Fruit fly (Drosophila melanogaster) whole organism, embryonic: ENCODE results near the gene CG3726.
A peak's percentile ranks its signal among the peaks of the same experiment; 100 is the strongest.

Source experiments
- Atf6 ChIP-seq: fragments of 200-800 bp; sonication (Bioruptor generic); IDR thresholded peaks from 2 replicates; pipeline ENCODE4 v1.3.6; 2022; ENCODE audit warnings: missing biosample characterization, missing genetic modification characterization
- Awh ChIP-seq: fragments of 200-800 bp; sonication (Bioruptor generic); IDR thresholded peaks from 2 replicates; pipeline ENCODE4, ENCODE4 v1.3.6; 2022; ENCODE audit warnings: missing biosample characterization, missing genetic modification characterization
- CG10147 ChIP-seq: fragments of 200-800 bp; sonication (Bioruptor generic); optimal IDR thresholded peaks from 2 replicates; lab custom pipeline; 2019; ENCODE audit warnings: missing biosample characterization, mild to moderate bottlenecking, missing genetic modification characterization, moderate library complexity
- CG10543 ChIP-seq: fragments of 200-800 bp; sonication (Bioruptor generic); optimal IDR thresholded peaks from 3 replicates; lab custom pipeline; 2017; ENCODE audit warnings: missing biosample characterization, mild to moderate bottlenecking, missing genetic modification characterization, moderate library complexity
- CG11560 ChIP-seq: fragments of 200-800 bp; sonication (Bioruptor generic); IDR thresholded peaks from 3 replicates; pipeline ENCODE4 v1.3.6; 2022; ENCODE audit warnings: missing biosample characterization, missing genetic modification characterization
- CG12071 ChIP-seq: fragments of 200-800 bp; sonication (Bioruptor generic); optimal IDR thresholded peaks from 3 replicates; lab custom pipeline; 2018; ENCODE audit warnings: missing biosample characterization, mild to moderate bottlenecking, missing genetic modification characterization
- CG18599 ChIP-seq: fragments of 200-800 bp; sonication (Bioruptor generic); optimal IDR thresholded peaks from 3 replicates; lab custom pipeline; 2017; ENCODE audit warnings: missing biosample characterization, missing genetic modification characterization, mild to moderate bottlenecking, moderate library complexity, missing genetic modification reagents
- CG30403 ChIP-seq: fragments of 200-800 bp; sonication (Bioruptor generic); optimal IDR thresholded peaks from 3 replicates; lab custom pipeline; 2016; ENCODE audit warnings: missing biosample characterization, missing genetic modification characterization
- CG3407 ChIP-seq: fragments of 200-800 bp; sonication (Bioruptor generic); optimal IDR thresholded peaks from 2 replicates; lab custom pipeline; 2018; ENCODE audit warnings: missing biosample characterization, mild to moderate bottlenecking, missing genetic modification characterization
- CG34422 ChIP-seq: fragments of 200-800 bp; sonication (Bioruptor generic); IDR thresholded peaks from 3 replicates; pipeline ENCODE4 v1.3.6; 2022; ENCODE audit warnings: missing biosample characterization, missing genetic modification characterization
- CG3838 ChIP-seq: fragments of 200-800 bp; sonication (Bioruptor generic); optimal IDR thresholded peaks from 3 replicates; lab custom pipeline; 2016; ENCODE audit warnings: missing biosample characterization, missing genetic modification characterization
- CG8089 ChIP-seq: fragments of 200-800 bp; sonication (Bioruptor generic); optimal IDR thresholded peaks from 3 replicates; lab custom pipeline; 2016; ENCODE audit warnings: missing biosample characterization, missing genetic modification characterization
- Dek ChIP-seq: fragments of 200-800 bp; sonication (Bioruptor generic); optimal IDR thresholded peaks from 3 replicates; lab custom pipeline; 2019; ENCODE audit warnings: missing biosample characterization, mild to moderate bottlenecking, missing genetic modification characterization, moderate library complexity
- Dref ChIP-seq: fragments of 200-800 bp; sonication (Bioruptor generic); IDR thresholded peaks from 2 replicates; pipeline ENCODE4 v1.3.6; 2022; ENCODE audit warnings: missing biosample characterization, missing genetic modification characterization
- Drgx ChIP-seq: fragments of 200-800 bp; sonication (Bioruptor generic); IDR thresholded peaks from 2 replicates; pipeline ENCODE4 v1.3.6; 2022; ENCODE audit warnings: missing biosample characterization, missing genetic modification characterization
- Ets65A ChIP-seq: fragments of 200-800 bp; sonication (Bioruptor generic); peaks from one replicate; lab custom pipeline; 2016; ENCODE audit warnings: missing biosample characterization, missing genetic modification characterization
- Hr78 ChIP-seq, 2 experiments: fragments of 200-800 bp in 1 of 2; fragments of >200 bp in 1 of 2; sonication (Bioruptor generic) in 1 of 2; optimal IDR thresholded peaks; 2 replicates each; lab custom pipeline; 2017 to 2019; ENCODE audit warnings: missing biosample characterization in 2 of 2, missing genetic modification characterization in 2 of 2, mild to moderate bottlenecking in 1 of 2, moderate library complexity in 1 of 2
- Kr ChIP-seq: fragments of 200-800 bp; sonication (Bioruptor generic); optimal IDR thresholded peaks from 2 replicates; lab custom pipeline; 2017; ENCODE audit warnings: missing biosample characterization, mild to moderate bottlenecking, missing genetic modification characterization
- Oli ChIP-seq: fragments of 200-800 bp; sonication (Bioruptor generic); optimal IDR thresholded peaks from 2 replicates; lab custom pipeline; 2018; ENCODE audit warnings: missing biosample characterization, mild to moderate bottlenecking, missing genetic modification characterization, moderate library complexity
- Poxn ChIP-seq: fragments of 200-800 bp; sonication (Bioruptor generic); IDR thresholded peaks from 2 replicates; pipeline ENCODE4 v1.3.6; 2022; ENCODE audit warnings: missing biosample characterization, missing genetic modification characterization
- Rfx ChIP-seq: fragments of 200-800 bp; sonication (Bioruptor generic); IDR thresholded peaks from 2 replicates; pipeline ENCODE4 v1.3.6; 2022; ENCODE audit warnings: missing biosample characterization, missing genetic modification characterization
- Usf ChIP-seq: fragments of 200-800 bp; sonication (Bioruptor generic); optimal IDR thresholded peaks from 2 replicates; lab custom pipeline; 2017; ENCODE audit warnings: missing genotype, missing biosample characterization, missing genetic modification characterization
- amos ChIP-seq: fragments of 200-800 bp; sonication (Bioruptor generic); IDR thresholded peaks from 2 replicates; pipeline ENCODE4 v1.3.6; 2022; ENCODE audit warnings: missing biosample characterization, missing genetic modification characterization; ENCODE audit not compliant: partially characterized antibody
- cas ChIP-seq: fragments of 200-800 bp; sonication (Bioruptor generic); IDR thresholded peaks from 2 replicates; pipeline ENCODE4 v1.3.6; 2022; ENCODE audit warnings: missing biosample characterization, missing genetic modification characterization
- corto ChIP-seq: fragments of 200-800 bp; sonication (Bioruptor generic); optimal IDR thresholded peaks from 2 replicates; lab custom pipeline; 2016; ENCODE audit warnings: missing biosample characterization, mild to moderate bottlenecking, missing genetic modification characterization, moderate library complexity
- crc ChIP-seq: fragments of 200-800 bp; sonication (Bioruptor generic); optimal IDR thresholded peaks from 2 replicates; lab custom pipeline; 2016; ENCODE audit warnings: missing biosample characterization, missing genetic modification characterization
- crol ChIP-seq: fragments of 200-800 bp; sonication (Bioruptor generic); IDR thresholded peaks from 2 replicates; pipeline ENCODE4 v1.3.6; 2022; ENCODE audit warnings: missing biosample characterization, missing genetic modification characterization
- dpn ChIP-seq, 2 experiments: fragments of 200-800 bp; sonication (Bioruptor generic); optimal IDR thresholded peaks; 3 replicates each; lab custom pipeline; 2016; ENCODE audit warnings: missing biosample characterization in 2 of 2, missing genetic modification characterization in 2 of 2
- en ChIP-seq: fragments of 200-800 bp; sonication (Bioruptor generic); optimal IDR thresholded peaks from 2 replicates; lab custom pipeline; 2016; ENCODE audit warnings: missing biosample characterization, missing genetic modification characterization
- fd96Cb ChIP-seq: fragments of 200-800 bp; sonication (Bioruptor generic); optimal IDR thresholded peaks from 2 replicates; lab custom pipeline; 2018; ENCODE audit warnings: missing biosample characterization, mild to moderate bottlenecking, missing genetic modification characterization, moderate library complexity
- lbe ChIP-seq: fragments of 200-800 bp; sonication (Bioruptor generic); optimal IDR thresholded peaks from 2 replicates; lab custom pipeline; 2016; ENCODE audit warnings: missing biosample characterization, mild to moderate bottlenecking, missing genetic modification characterization
- maf-S ChIP-seq: fragments of 200-800 bp; sonication (Bioruptor generic); optimal IDR thresholded peaks from 2 replicates; lab custom pipeline; 2016; ENCODE audit warnings: missing biosample characterization, missing genetic modification characterization
- nom ChIP-seq: fragments of 200-800 bp; sonication (Bioruptor generic); optimal IDR thresholded peaks from 2 replicates; lab custom pipeline; 2017; ENCODE audit warnings: missing biosample characterization, missing genetic modification characterization, mild to moderate bottlenecking, moderate library complexity, missing genetic modification reagents
- otp ChIP-seq: fragments of 200-800 bp; sonication (Bioruptor generic); IDR thresholded peaks from 3 replicates; pipeline ENCODE4, ENCODE4 v1.3.6; 2022; ENCODE audit warnings: missing biosample characterization, missing genetic modification characterization
- pfk ChIP-seq: fragments of 200-800 bp; sonication (Bioruptor generic); optimal IDR thresholded peaks from 2 replicates; lab custom pipeline; 2018; ENCODE audit warnings: missing biosample characterization, mild to moderate bottlenecking, missing genetic modification characterization, moderate library complexity
- pita ChIP-seq: fragments of 200-800 bp; sonication (Bioruptor generic); optimal IDR thresholded peaks from 2 replicates; lab custom pipeline; 2017; ENCODE audit warnings: missing biosample characterization, mild to moderate bottlenecking, missing genetic modification characterization
- sc ChIP-seq, 3 experiments: fragments of >200 bp in 2 of 3; fragments of 200-800 bp in 1 of 3; sonication (Bioruptor generic) in 1 of 3; optimal IDR thresholded peaks; 2 replicates in 2 of 3; 3 replicates in 1 of 3; lab custom pipeline; 2017; ENCODE audit warnings: mild to moderate bottlenecking in 1 of 3, missing biosample characterization in 1 of 3, missing genetic modification characterization in 1 of 3, missing genetic modification reagents in 1 of 3
- sens ChIP-seq: fragments of 200-800 bp; sonication (Bioruptor generic); peaks from one replicate; lab custom pipeline; 2016; ENCODE audit warnings: missing biosample characterization, missing genetic modification characterization
- sens-2 ChIP-seq: fragments of 200-800 bp; sonication (Bioruptor generic); IDR thresholded peaks from 2 replicates; pipeline ENCODE4 v1.3.6; 2022; ENCODE audit warnings: missing biosample characterization, missing genetic modification characterization
- shn ChIP-seq: fragments of 200-800 bp; sonication (Bioruptor generic); optimal IDR thresholded peaks from 3 replicates; lab custom pipeline; 2016; ENCODE audit warnings: missing biosample characterization, missing genetic modification characterization
- twi ChIP-seq: fragments of 200-800 bp; optimal IDR thresholded peaks from 2 replicates; lab custom pipeline; 2019; ENCODE audit warnings: missing biosample characterization, mild to moderate bottlenecking, missing genetic modification characterization, moderate library complexity
- wek ChIP-seq: fragments of 200-800 bp; sonication (Bioruptor generic); optimal IDR thresholded peaks from 3 replicates; lab custom pipeline; 2018; ENCODE audit warnings: missing biosample characterization, mild to moderate bottlenecking, missing genetic modification characterization, moderate library complexity
- z ChIP-seq: fragments of 200-800 bp; sonication (Bioruptor generic); IDR thresholded peaks from 3 replicates; pipeline ENCODE4 v1.3.6; 2022; ENCODE audit warnings: missing biosample characterization, missing genetic modification characterization

The CG3726 gene

DNA sequence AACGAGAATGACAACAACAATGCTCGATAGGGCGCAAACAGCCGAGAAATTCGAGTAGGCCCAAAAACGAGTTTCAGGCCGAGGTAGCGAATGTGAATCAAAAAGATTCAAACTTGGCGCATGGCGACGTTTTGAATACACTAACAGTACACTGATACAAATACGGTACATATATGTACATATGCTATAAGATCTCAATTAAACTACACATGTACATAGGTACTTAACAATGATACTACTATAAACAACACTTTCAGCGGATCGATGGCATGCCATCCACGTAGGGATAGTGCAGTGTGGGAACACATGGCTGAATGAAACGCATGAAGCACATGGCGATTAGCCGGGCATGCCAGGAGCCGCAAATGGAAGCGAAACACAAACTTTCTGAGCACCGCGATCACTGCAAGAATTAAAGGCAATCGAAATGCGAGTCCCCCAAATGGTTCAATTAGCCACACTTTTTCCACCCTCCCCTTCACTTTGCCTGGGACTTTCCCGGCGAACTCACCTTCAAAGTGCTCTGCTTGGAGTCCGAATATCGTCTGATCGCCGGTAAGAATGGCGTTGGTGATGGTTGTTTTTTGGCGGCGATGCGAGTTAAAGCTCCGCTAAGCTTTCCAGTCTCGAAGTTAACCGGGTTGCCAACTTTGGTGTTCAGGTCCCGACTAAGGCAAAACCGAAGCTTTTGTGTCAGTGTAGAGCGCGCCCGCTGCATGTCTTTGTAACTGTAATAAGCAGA lies 974 bp upstream of the CG3726 start (continued):
- peak; percentile 42 for TF ChIP-seq wek (GFP tag; lab: Kevin White, UChicago)
- peak; percentile 33 for TF ChIP-seq pita (GFP tag; lab: Kevin White, UChicago)
- TF ChIP-seq amos (GFP tag; lab: Robert Waterston, UW): peak; percentile 63; the same call in 1 of the 2 replicates
- peak; percentile 69 for TF ChIP-seq crol (GFP tag; lab: Robert Waterston, UW)
- TF ChIP-seq Dref (GFP tag; lab: Robert Waterston, UW): 0 out of 2 replicates have a peak, but pooled peaks have one; percentile 32
- peak; percentile 11 for TF ChIP-seq sens (GFP tag; lab: Kevin White, UChicago)
- TF ChIP-seq Drgx (GFP tag; lab: Robert Waterston, UW): peak; percentile 43; the same call in 1 of the 2 replicates
- TF ChIP-seq CG8089 (GFP tag; lab: Kevin White, UChicago): peak; percentile 7
- peak; percentile 7 for TF ChIP-seq Dek

DNA sequence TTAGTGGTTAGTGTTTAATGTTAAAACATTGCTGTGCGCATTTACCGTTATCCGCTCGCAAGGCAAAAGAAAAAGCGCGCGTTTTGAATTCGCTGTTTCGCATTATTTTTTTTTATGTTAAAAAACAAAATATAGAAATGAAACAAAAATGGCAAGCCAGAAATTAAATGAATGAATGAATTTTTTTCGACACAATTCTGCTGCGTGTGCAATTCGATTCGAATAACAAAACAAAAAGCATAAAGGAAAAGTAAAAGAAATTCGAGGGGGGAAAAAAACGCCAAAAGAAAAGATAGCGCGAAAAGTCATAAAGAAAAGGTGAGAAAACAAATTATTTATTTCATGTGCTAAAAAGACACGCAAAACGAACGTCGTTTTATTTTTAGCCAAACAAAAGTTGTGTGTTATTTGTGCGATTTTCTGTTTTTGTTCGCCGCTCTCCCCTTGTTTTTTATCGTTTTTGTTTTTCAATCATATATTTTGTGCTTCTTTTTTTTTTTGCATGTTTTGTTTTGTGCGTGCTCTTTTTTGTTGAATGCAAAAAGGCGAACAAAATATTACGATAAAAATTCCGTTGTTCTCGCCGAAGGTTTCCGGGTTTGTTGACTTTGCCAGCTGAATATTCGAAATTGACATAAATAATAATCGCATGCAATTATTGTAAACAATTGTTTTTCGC lies 552 bp downstream of the CG3726 start:
- no peak for TF ChIP-seq Oli (tag; lab: Kevin White, UChicago)
- TF ChIP-seq maf-S (GFP tag; lab: Kevin White, UChicago): no peak
- no peak for TF ChIP-seq corto
- no peak for TF ChIP-seq CG12071 (GFP tag; lab: Kevin White, UChicago)
- peak; percentile 20; the same call in 1 of the 2 replicates for TF ChIP-seq Atf6 (GFP tag; lab: Robert Waterston, UW)
- no peak for TF ChIP-seq CG18599 (GFP tag; lab: Kevin White, UChicago)
- no peak for TF ChIP-seq shn (GFP tag; lab: Kevin White, UChicago)
- no peak for TF ChIP-seq twi (tag; lab: Kevin White, UChicago)
- TF ChIP-seq nom (GFP tag; lab: Kevin White, UChicago): peak; percentile 4
- TF ChIP-seq Ets65A (GFP tag; lab: Kevin White, UChicago): peak; percentile 33
- no peak for TF ChIP-seq lbe

DNA sequence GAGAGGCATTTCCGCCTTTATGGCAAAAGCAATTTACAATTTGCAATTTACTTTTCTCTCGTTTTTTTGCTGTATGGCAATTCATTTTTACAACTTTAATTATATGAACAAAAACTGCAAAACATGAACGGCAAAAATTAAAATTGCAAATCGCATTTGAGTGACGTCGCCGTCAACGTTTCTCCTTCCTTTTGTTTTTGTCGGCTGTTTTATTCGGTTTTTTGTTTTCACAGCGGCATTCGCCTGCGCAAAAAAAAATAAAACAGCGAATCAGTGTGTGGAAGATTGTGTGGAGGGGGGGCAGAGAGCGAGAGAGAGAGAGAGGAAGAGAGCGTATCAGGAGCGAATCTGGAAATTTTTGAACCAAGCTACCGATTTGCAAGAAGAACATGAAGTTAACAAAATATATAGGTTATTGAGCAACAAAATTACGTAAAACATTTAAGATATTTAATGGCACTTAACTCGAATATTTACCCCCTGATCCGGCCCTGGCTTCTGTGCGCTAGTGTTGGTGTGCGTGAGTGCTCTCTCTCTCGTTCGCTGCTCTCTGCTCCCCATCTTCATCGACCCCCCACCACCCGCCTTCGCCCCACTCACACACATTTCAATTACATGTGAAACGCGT lies 1.7 kb downstream of the CG3726 start:
- TF ChIP-seq CG18599 (GFP tag; lab: Kevin White, UChicago): peak; percentile 100
- peak; percentile 97 for TF ChIP-seq CG3407 (GFP tag; lab: Kevin White, UChicago)
- TF ChIP-seq otp (GFP tag; lab: Robert Waterston, UW): peak; percentile 99
- peak; percentile 95 for TF ChIP-seq CG11560
- peak; percentile 98 for TF ChIP-seq crc (GFP tag; lab: Kevin White, UChicago)
- TF ChIP-seq cas (GFP tag; lab: Robert Waterston, UW): peak; percentile 98
- peak; percentile 99 for TF ChIP-seq CG34422 (GFP tag; lab: Robert Waterston, UW)
- TF ChIP-seq Ets65A (GFP tag; lab: Kevin White, UChicago): peak; percentile 100
- TF ChIP-seq Kr: peak; percentile 59
- TF ChIP-seq fd96Cb (tag; lab: Kevin White, UChicago): peak; percentile 99
- peak; percentile 99 for TF ChIP-seq CG30403 (GFP tag; lab: Kevin White, UChicago)
- TF ChIP-seq z (GFP tag; lab: Robert Waterston, UW): peak; percentile 75; the same call in 2 of the 3 replicates
- TF ChIP-seq sc (optimal IDR thresholded peaks at IDR 0.05; lab: Kevin White, UChicago): no peak
- peak; percentile 94 for TF ChIP-seq sc (GFP tag; optimal IDR thresholded peaks at IDR 0.05; lab: Kevin White, UChicago)
- TF ChIP-seq pfk (GFP tag; lab: Kevin White, UChicago): peak; percentile 49
- TF ChIP-seq en: peak; percentile 97
- TF ChIP-seq Usf (GFP tag; lab: Kevin White, UChicago): peak; percentile 98
- TF ChIP-seq Poxn: peak; percentile 98
- peak; percentile 99 for TF ChIP-seq dpn (GFP tag; optimal IDR thresholded peaks at IDR 0.05; lab: Kevin White, UChicago)
- TF ChIP-seq sens-2 (GFP tag; lab: Robert Waterston, UW): peak; percentile 98
- peak; percentile 98 for TF ChIP-seq CG10543 (GFP tag; lab: Kevin White, UChicago)
- peak in 1 of 2 experiments; percentile 90 for TF ChIP-seq Hr78 (GFP tag; optimal IDR thresholded peaks at IDR 0.05; lab: Kevin White, UChicago)
- TF ChIP-seq Rfx: peak; percentile 100
- peak; percentile 99 for TF ChIP-seq Awh (GFP tag; lab: Robert Waterston, UW)
- TF ChIP-seq CG3838: peak; percentile 95
- peak; percentile 99 for TF ChIP-seq CG10147 (GFP tag; lab: Kevin White, UChicago)
